Worm (Caenorhabditis elegans) whole organism, L4 larva: ENCODE measurements around the gene skr-16.
A peak's percentile ranks its signal among the peaks of the same experiment; 100 is the strongest.

Source experiments
- F26F4.8 ChIP-seq: fragments of 200-800 bp; sonication (Bioruptor generic); conservative IDR thresholded peaks from 2 replicates; pipeline ENCODE4 v1.3.6; 2022; ENCODE audit warnings: missing genetic modification characterization, missing compliant biosample characterization
- F44E2.7 ChIP-seq: fragments of 200-800 bp; sonication (Bioruptor generic); IDR thresholded peaks from 2 replicates; pipeline ENCODE4 v2.1.2; 2022; ENCODE audit warnings: missing genetic modification characterization, missing compliant biosample characterization
- F49E8.2 ChIP-seq: sonication (generic microtip); optimal IDR thresholded peaks from 2 replicates; lab custom pipeline; 2016; ENCODE audit warnings: missing compliant biosample characterization, mild to moderate bottlenecking, missing genetic modification characterization, borderline replicate concordance
- T20F7.1 ChIP-seq: fragments of 200-800 bp; sonication (Bioruptor generic); optimal IDR thresholded peaks from 2 replicates; lab custom pipeline; 2018; ENCODE audit warnings: mild to moderate bottlenecking, missing genetic modification characterization, missing compliant biosample characterization
- T26A8.4 ChIP-seq: fragments of 200-800 bp; sonication (Bioruptor generic); IDR thresholded peaks from 2 replicates; pipeline ENCODE4 v1.3.6; 2022; ENCODE audit warnings: missing genetic modification characterization, missing compliant biosample characterization
- Y105C5A.15 ChIP-seq: fragments of 200-800 bp; sonication (Bioruptor generic); IDR thresholded peaks from 2 replicates; pipeline ENCODE4 v1.3.6; 2022; ENCODE audit warnings: missing genetic modification characterization, missing compliant biosample characterization
- Y48G9A.11 ChIP-seq: fragments of 200-800 bp; sonication (Bioruptor generic); IDR thresholded peaks from 2 replicates; pipeline ENCODE4 v1.3.6; 2022; ENCODE audit warnings: missing genetic modification reagents, missing genetic modification characterization, missing compliant biosample characterization
- Y75B8A.6 ChIP-seq: fragments of 200-800 bp; sonication (Bioruptor generic); IDR thresholded peaks from 2 replicates; pipeline ENCODE4 v1.3.6; 2022; ENCODE audit warnings: missing genetic modification reagents, missing genetic modification characterization, missing compliant biosample characterization
- ZK337.2 ChIP-seq: fragments of 200-800 bp; sonication (Bioruptor generic); IDR thresholded peaks from 2 replicates; pipeline ENCODE4 v1.3.6; 2022; ENCODE audit warnings: missing genetic modification reagents, missing genetic modification characterization, missing compliant biosample characterization
- aha-1 ChIP-seq: fragments of 150-350 bp; peaks from one replicate; lab custom pipeline; 2014; ENCODE audit warnings: missing biosample characterization, missing genetic modification characterization
- ama-1 ChIP-seq: fragments of 150-350 bp; optimal IDR thresholded peaks from 2 replicates; lab custom pipeline; 2014; ENCODE audit warnings: inconsistent platforms, mixed read lengths
- arid-1 ChIP-seq: fragments of 200-800 bp; sonication (Bioruptor generic); conservative IDR thresholded peaks from 2 replicates; pipeline ENCODE4 v1.3.6; 2022; ENCODE audit warnings: missing genetic modification reagents, missing genetic modification characterization, missing compliant biosample characterization
- ceh-28 ChIP-seq: fragments of 150-350 bp; optimal IDR thresholded peaks from 2 replicates; lab custom pipeline; 2014; ENCODE audit warnings: missing biosample characterization, missing genetic modification reagents, missing genetic modification characterization
- ceh-82 ChIP-seq: sonication (generic microtip); optimal IDR thresholded peaks from 2 replicates; lab custom pipeline; 2017; ENCODE audit warnings: missing biosample characterization, missing genetic modification characterization
- daf-12 ChIP-seq: fragments of 150-350 bp; optimal IDR thresholded peaks from 2 replicates; lab custom pipeline; 2014; ENCODE audit warnings: missing biosample characterization, missing genetic modification reagents, missing genetic modification characterization
- daf-16 ChIP-seq, 3 experiments: sonication (generic microtip); optimal IDR thresholded peaks; 2 replicates each; lab custom pipeline; 2016 to 2017; ENCODE audit warnings: missing genetic modification characterization in 3 of 3, missing genetic modification reagents in 3 of 3, mild to moderate bottlenecking in 2 of 3, missing compliant biosample characterization in 2 of 3, missing biosample characterization in 1 of 3, moderate library complexity in 1 of 3
- daf-8 ChIP-seq: fragments of 200-800 bp; sonication (Bioruptor generic); IDR thresholded peaks from 2 replicates; pipeline ENCODE4 v1.3.6; 2022; ENCODE audit warnings: missing genetic modification characterization, missing compliant biosample characterization
- dmd-6 ChIP-seq: fragments of 200-800 bp; sonication (Bioruptor generic); IDR thresholded peaks from 2 replicates; pipeline ENCODE4 v1.3.6; 2022; ENCODE audit warnings: missing genetic modification reagents, missing genetic modification characterization, missing compliant biosample characterization
- dmd-8 ChIP-seq: fragments of 200-800 bp; sonication (Bioruptor generic); IDR thresholded peaks from 2 replicates; pipeline ENCODE4 v1.3.6; 2022; ENCODE audit warnings: missing genetic modification characterization, missing compliant biosample characterization
- dve-1 ChIP-seq: sonication (generic microtip); optimal IDR thresholded peaks from 2 replicates; lab custom pipeline; 2017; ENCODE audit warnings: antibody characterized with exemption, mild to moderate bottlenecking, missing genetic modification characterization, missing compliant biosample characterization; ENCODE audit not compliant: insufficient read depth
- fkh-10 ChIP-seq: fragments of 150-350 bp; optimal IDR thresholded peaks from 2 replicates; lab custom pipeline; 2014; ENCODE audit warnings: missing biosample characterization, missing genetic modification reagents, missing genetic modification characterization
- fos-1 ChIP-seq: fragments of 150-350 bp; optimal IDR thresholded peaks from 2 replicates; lab custom pipeline; 2014; ENCODE audit warnings: missing biosample characterization, missing genetic modification characterization
- gei-8 ChIP-seq: fragments of 200-800 bp; sonication (Bioruptor generic); optimal IDR thresholded peaks from 2 replicates; lab custom pipeline; 2018; ENCODE audit warnings: mild to moderate bottlenecking, missing genetic modification characterization, missing compliant biosample characterization
- hlh-30 ChIP-seq: sonication (generic microtip); optimal IDR thresholded peaks from 2 replicates; lab custom pipeline; 2017; ENCODE audit warnings: antibody characterized with exemption, mild to moderate bottlenecking, missing genetic modification characterization, missing compliant biosample characterization; ENCODE audit not compliant: insufficient read depth
- hmg-1.1 ChIP-seq: fragments of 200-800 bp; sonication (Bioruptor generic); IDR thresholded peaks from 2 replicates; pipeline ENCODE4 v1.3.6; 2022; ENCODE audit warnings: missing genetic modification reagents, missing genetic modification characterization, missing compliant biosample characterization
- lim-7 ChIP-seq: fragments of 200-800 bp; sonication (Bioruptor generic); IDR thresholded peaks from 2 replicates; pipeline ENCODE4 v1.3.6; 2022; ENCODE audit warnings: missing genetic modification characterization, missing compliant biosample characterization
- lin-38 ChIP-seq: fragments of 200-800 bp; sonication (Bioruptor generic); IDR thresholded peaks from 2 replicates; pipeline ENCODE4 v1.3.6; 2022; ENCODE audit warnings: missing genetic modification reagents, missing genetic modification characterization, missing compliant biosample characterization
- lsy-2 ChIP-seq, 2 experiments: fragments of 150-350 bp in 1 of 2; sonication (generic microtip) in 1 of 2; optimal IDR thresholded peaks; 2 replicates each; lab custom pipeline; 2014 to 2017; ENCODE audit warnings: missing biosample characterization in 2 of 2, missing genetic modification characterization in 2 of 2
- madf-5 ChIP-seq, 2 experiments: fragments of 200-800 bp; sonication (Bioruptor generic); IDR thresholded peaks; 2 replicates each; pipeline ENCODE4 v1.3.6; 2022; ENCODE audit warnings: missing compliant biosample characterization in 2 of 2, missing genetic modification characterization in 2 of 2
- mdl-1 ChIP-seq, 2 experiments: fragments of 150-350 bp in 1 of 2; sonication (generic microtip) in 1 of 2; optimal IDR thresholded peaks; 2 replicates each; lab custom pipeline; 2014 to 2017; ENCODE audit warnings: missing biosample characterization in 2 of 2, missing genetic modification characterization in 2 of 2
- mep-1 ChIP-seq: fragments of 150-350 bp; sonication (generic microtip); optimal IDR thresholded peaks from 3 replicates; lab custom pipeline; 2014; ENCODE audit warnings: missing biosample characterization, missing genetic modification characterization
- nhr-10 ChIP-seq: fragments of 150-350 bp; optimal IDR thresholded peaks from 2 replicates; lab custom pipeline; 2014; ENCODE audit warnings: missing biosample characterization, missing genetic modification characterization
- nhr-102 ChIP-seq: sonication (generic microtip); optimal IDR thresholded peaks from 2 replicates; lab custom pipeline; 2016; ENCODE audit warnings: mild to moderate bottlenecking, missing genetic modification characterization, moderate library complexity, missing compliant biosample characterization
- nhr-237 ChIP-seq: sonication (generic microtip); optimal IDR thresholded peaks from 2 replicates; lab custom pipeline; 2017; ENCODE audit warnings: missing biosample characterization, missing genetic modification characterization
- nhr-28 ChIP-seq: fragments of 150-350 bp; optimal IDR thresholded peaks from 2 replicates; lab custom pipeline; 2014; ENCODE audit warnings: missing biosample characterization, missing genetic modification characterization
- nhr-42 ChIP-seq: fragments of 200-800 bp; sonication (Bioruptor generic); IDR thresholded peaks from 2 replicates; pipeline ENCODE4 v1.3.6; 2022; ENCODE audit warnings: missing genetic modification characterization, missing compliant biosample characterization
- nhr-48 ChIP-seq: sonication (generic microtip); optimal IDR thresholded peaks from 2 replicates; lab custom pipeline; 2016; ENCODE audit warnings: mild to moderate bottlenecking, missing genetic modification characterization, missing compliant biosample characterization
- pha-4 ChIP-seq, 2 experiments: fragments of 150-350 bp in 1 of 2; fragments of 200-800 bp in 1 of 2; sonication (Bioruptor generic) in 1 of 2; IDR thresholded peaks in 1 of 2; optimal IDR thresholded peaks in 1 of 2; 2 replicates each; pipeline versions ENCODE4 v1.3.6 to Lab custom; 2014 to 2022; ENCODE audit warnings: missing genetic modification characterization in 2 of 2, missing genetic modification reagents in 2 of 2, missing biosample characterization in 1 of 2, missing compliant biosample characterization in 1 of 2
- php-3 ChIP-seq: fragments of 200-800 bp; sonication (Bioruptor generic); IDR thresholded peaks from 2 replicates; pipeline ENCODE4 v1.3.6; 2022; ENCODE audit warnings: missing genetic modification reagents, missing genetic modification characterization, missing compliant biosample characterization
- pqm-1 ChIP-seq: sonication (generic microtip); optimal IDR thresholded peaks from 2 replicates; lab custom pipeline; 2017; ENCODE audit warnings: missing biosample characterization, missing genetic modification characterization
- skn-1 ChIP-seq: fragments of 150-350 bp; optimal IDR thresholded peaks from 2 replicates; lab custom pipeline; 2014; ENCODE audit warnings: missing biosample characterization, missing genetic modification characterization
- snpc-1.2 ChIP-seq: fragments of 200-800 bp; sonication (Bioruptor generic); IDR thresholded peaks from 2 replicates; pipeline ENCODE4 v1.3.6; 2022; ENCODE audit warnings: missing genetic modification reagents, missing genetic modification characterization, missing compliant biosample characterization
- snpc-4 ChIP-seq: fragments of 150-350 bp; optimal IDR thresholded peaks from 2 replicates; lab custom pipeline; 2014; ENCODE audit warnings: missing biosample characterization, missing genetic modification characterization
- tag-97 ChIP-seq: fragments of 200-800 bp; sonication (Bioruptor generic); IDR thresholded peaks from 2 replicates; pipeline ENCODE4 v1.3.6; 2022; ENCODE audit warnings: missing genetic modification characterization, missing compliant biosample characterization
- tra-1 ChIP-seq: fragments of 200-800 bp; sonication (Bioruptor generic); IDR thresholded peaks from 2 replicates; pipeline ENCODE4 v1.3.6; 2022; ENCODE audit warnings: missing genetic modification reagents, missing genetic modification characterization, missing compliant biosample characterization
- unc-62 ChIP-seq, 3 experiments: fragments of 150-350 bp in 1 of 3; sonication (generic microtip); optimal IDR thresholded peaks in 2 of 3; peaks in 1 of 3; 1 replicate in 1 of 3; 2 replicates in 2 of 3; lab custom pipeline; 2014 to 2017; ENCODE audit warnings: missing biosample characterization in 3 of 3, missing genetic modification characterization in 3 of 3, missing genetic modification reagents in 3 of 3, missing genotype in 1 of 3
- zag-1 ChIP-seq: fragments of 150-350 bp; optimal IDR thresholded peaks from 2 replicates; lab custom pipeline; 2014; ENCODE audit warnings: missing biosample characterization, missing genetic modification characterization
- zfp-2 ChIP-seq: sonication (generic microtip); optimal IDR thresholded peaks from 2 replicates; lab custom pipeline; 2016; ENCODE audit warnings: mild to moderate bottlenecking, missing genetic modification characterization, missing compliant biosample characterization
- zip-11 ChIP-seq: fragments of 200-800 bp; sonication (Bioruptor generic); IDR thresholded peaks from 2 replicates; pipeline ENCODE4 v1.3.6; 2022; ENCODE audit warnings: missing genetic modification characterization, missing compliant biosample characterization
- ztf-11 ChIP-seq: fragments of 150-350 bp; optimal IDR thresholded peaks from 2 replicates; lab custom pipeline; 2014; ENCODE audit warnings: missing biosample characterization, missing genetic modification characterization

Gene skr-16

ce11 chrIV:7167983-7168760 lies at the start of gene skr-16:
Gene skr-16, plus strand, starts transcription at chrIV:7168710.
- TF ChIP-seq Y105C5A.15 (GFP tag; lab: Robert Waterston, UW) (no peak), pqm-1 (tag; lab: Kevin White, UChicago) (no peak), Y48G9A.11 (GFP tag; lab: Robert Waterston, UW) (no peak), hlh-30 (tag; lab: Kevin White, UChicago) (peak; percentile 84), ceh-28 (no peak), pha-4 (GFP tag; IDR thresholded peaks at IDR 0.05; lab: Robert Waterston, UW) (no peak), pha-4 (tag; optimal IDR thresholded peaks at IDR 0.05; lab: Kevin White, UChicago) (no peak), T26A8.4 (no peak), madf-5 (GFP tag; IDR thresholded peaks at IDR 0.05; lab: Robert Waterston, UW) (no peak), gei-8 (GFP tag; lab: Kevin White, UChicago) (no peak), F26F4.8 (GFP tag; lab: Robert Waterston, UW) (no peak), snpc-1.2 (no peak), lsy-2 (tag; optimal IDR thresholded peaks at IDR 0.05; lab: Kevin White, UChicago) (no peak), arid-1 (GFP tag; lab: Robert Waterston, UW) (no peak), nhr-10 (tag; lab: Kevin White, UChicago) (no peak), aha-1 (tag; lab: Kevin White, UChicago) (peak; percentile 29), fos-1 (no peak), daf-16 (GFP tag; optimal IDR thresholded peaks at IDR 0.05; lab: Kevin White, UChicago) (no peak), daf-16 (tag; optimal IDR thresholded peaks at IDR 0.05; lab: Kevin White, UChicago) (peak; percentile 33), F44E2.7 (GFP tag; lab: Robert Waterston, UW) (no peak), tra-1 (GFP tag; lab: Robert Waterston, UW) (no peak), nhr-48 (tag; lab: Kevin White, UChicago) (no peak), F49E8.2 (tag; lab: Kevin White, UChicago) (no peak), nhr-28 (no peak), nhr-237 (tag; lab: Kevin White, UChicago) (no peak), hmg-1.1 (GFP tag; lab: Robert Waterston, UW) (no peak), dve-1 (tag; lab: Kevin White, UChicago) (peak; percentile 45), ztf-11 (tag; lab: Kevin White, UChicago) (no peak), lin-38 (GFP tag; lab: Robert Waterston, UW) (no peak), dmd-8 (no peak), php-3 (GFP tag; lab: Robert Waterston, UW) (no peak), ama-1 (no peak), mdl-1 (tag; optimal IDR thresholded peaks at IDR 0.05; lab: Kevin White, UChicago) (peak in 1 of 2 experiments; percentile 54), zfp-2 (tag; lab: Kevin White, UChicago) (no peak), ceh-82 (tag; lab: Kevin White, UChicago) (no peak), tag-97 (no peak), unc-62 (GFP tag; optimal IDR thresholded peaks at IDR 0.05 in 1 of 2; lab: Kevin White, UChicago) (peak in 1 of 2 experiments; percentile 23), unc-62 (tag; optimal IDR thresholded peaks at IDR 0.05; lab: Kevin White, UChicago) (no peak), snpc-4 (tag; lab: Kevin White, UChicago) (no peak), zag-1 (tag; lab: Kevin White, UChicago) (no peak), daf-12 (tag; lab: Kevin White, UChicago) (no peak), dmd-6 (GFP tag; lab: Robert Waterston, UW) (no peak), T20F7.1 (GFP tag; lab: Kevin White, UChicago) (peak; percentile 21), lim-7 (no peak), Y75B8A.6 (GFP tag; lab: Robert Waterston, UW) (no peak), zip-11 (GFP tag; lab: Robert Waterston, UW) (no peak), ZK337.2 (GFP tag; lab: Robert Waterston, UW) (no peak), nhr-102 (tag; lab: Kevin White, UChicago) (no peak), skn-1 (tag; lab: Kevin White, UChicago) (no peak), daf-8 (GFP tag; lab: Robert Waterston, UW) (no peak), nhr-42 (GFP tag; lab: Robert Waterston, UW) (no peak), fkh-10 (GFP tag; lab: Kevin White, UChicago) (no peak), mep-1 (tag; lab: Kevin White, UChicago) (no peak)
